Fruit fly (Drosophila melanogaster) whole organism, embryonic: ENCODE data around the gene CG5510.

Experiments
- Bteb2 ChIP-seq: fragments of 200-800 bp; sonication (Bioruptor generic); optimal IDR thresholded peaks from 2 replicates; lab custom pipeline; 2016; ENCODE audit warnings: missing biosample characterization, missing genetic modification characterization
- CG1233 ChIP-seq: fragments of 200-800 bp; sonication (Bioruptor generic); optimal IDR thresholded peaks from 4 replicates; lab custom pipeline; 2018; ENCODE audit warnings: missing biosample characterization, mild to moderate bottlenecking, missing genetic modification characterization
- CG12391 ChIP-seq: fragments of 200-800 bp; sonication (Bioruptor generic); optimal IDR thresholded peaks from 3 replicates; lab custom pipeline; 2018; ENCODE audit warnings: missing biosample characterization, mild to moderate bottlenecking, missing genetic modification characterization, moderate library complexity
- CG12942 ChIP-seq: fragments of 200-800 bp; sonication (Bioruptor generic); optimal IDR thresholded peaks from 3 replicates; lab custom pipeline; 2016; ENCODE audit warnings: missing biosample characterization, missing genetic modification characterization
- CG13624 ChIP-seq: fragments of 200-800 bp; sonication (Bioruptor generic); optimal IDR thresholded peaks from 2 replicates; lab custom pipeline; 2016; ENCODE audit warnings: missing biosample characterization, missing genetic modification characterization
- CG13894 ChIP-seq: fragments of 200-800 bp; sonication (Bioruptor generic); optimal IDR thresholded peaks from 3 replicates; lab custom pipeline; 2018; ENCODE audit warnings: missing biosample characterization, mild to moderate bottlenecking, missing genetic modification characterization, moderate library complexity
- CG14965 ChIP-seq: fragments of 200-800 bp; sonication (Bioruptor generic); optimal IDR thresholded peaks from 2 replicates; lab custom pipeline; 2016; ENCODE audit warnings: missing biosample characterization, missing genetic modification characterization, borderline replicate concordance
- CG1529 ChIP-seq: fragments of 200-800 bp; sonication (Bioruptor generic); optimal IDR thresholded peaks from 3 replicates; lab custom pipeline; 2018; ENCODE audit warnings: missing biosample characterization, missing genetic modification characterization
- CG18619 ChIP-seq: fragments of 200-800 bp; sonication (Bioruptor generic); optimal IDR thresholded peaks from 3 replicates; lab custom pipeline; 2017; ENCODE audit warnings: missing biosample characterization, mild to moderate bottlenecking, missing genetic modification characterization
- CG33213 ChIP-seq: fragments of 200-800 bp; sonication (Bioruptor generic); optimal IDR thresholded peaks from 3 replicates; lab custom pipeline; 2016; ENCODE audit warnings: missing biosample characterization, missing genetic modification characterization
- CG34224 ChIP-seq: fragments of 200-800 bp; sonication (Bioruptor generic); IDR thresholded peaks from 3 replicates; pipeline ENCODE4 v1.3.6; 2022; ENCODE audit warnings: missing biosample characterization, missing genetic modification characterization; ENCODE audit not compliant: partially characterized antibody
- CG34422 ChIP-seq: fragments of 200-800 bp; sonication (Bioruptor generic); IDR thresholded peaks from 3 replicates; pipeline ENCODE4 v1.3.6; 2022; ENCODE audit warnings: missing biosample characterization, missing genetic modification characterization
- CG3995 ChIP-seq: fragments of 200-800 bp; sonication (Bioruptor generic); optimal IDR thresholded peaks from 3 replicates; lab custom pipeline; 2016; ENCODE audit warnings: missing biosample characterization, missing genetic modification characterization
- CG4617 ChIP-seq: fragments of 200-800 bp; sonication (Bioruptor generic); optimal IDR thresholded peaks from 3 replicates; lab custom pipeline; 2016; ENCODE audit warnings: missing biosample characterization, missing genetic modification characterization, borderline replicate concordance
- CG4820 ChIP-seq: fragments of 200-800 bp; sonication (Bioruptor generic); optimal IDR thresholded peaks from 3 replicates; lab custom pipeline; 2016; ENCODE audit warnings: missing biosample characterization, missing genetic modification characterization
- CG7357 ChIP-seq: fragments of 200-800 bp; sonication (Bioruptor generic); IDR thresholded peaks from 3 replicates; pipeline ENCODE4 v1.3.6; 2022; ENCODE audit warnings: missing biosample characterization, missing genetic modification characterization
- CG8924 ChIP-seq: fragments of 200-800 bp; optimal IDR thresholded peaks from 3 replicates; lab custom pipeline; 2019; ENCODE audit warnings: missing biosample characterization, mild to moderate bottlenecking, missing genetic modification characterization, moderate library complexity
- CG9817 ChIP-seq: fragments of 200-800 bp; sonication (Bioruptor generic); optimal IDR thresholded peaks from 2 replicates; lab custom pipeline; 2018; ENCODE audit warnings: missing biosample characterization, mild to moderate bottlenecking, missing genetic modification characterization, moderate library complexity
- CHES-1-like ChIP-seq: fragments of 200-800 bp; sonication (Bioruptor generic); optimal IDR thresholded peaks from 2 replicates; lab custom pipeline; 2016; ENCODE audit warnings: missing biosample characterization, missing genetic modification characterization
- CTCF ChIP-seq: fragments of 200-800 bp; sonication (Bioruptor generic); optimal IDR thresholded peaks from 2 replicates; lab custom pipeline; 2017; ENCODE audit warnings: missing biosample characterization, mild to moderate bottlenecking, missing genetic modification characterization, moderate library complexity
- CrebB ChIP-seq: fragments of 200-800 bp; sonication (Bioruptor generic); optimal IDR thresholded peaks from 3 replicates; lab custom pipeline; 2018; ENCODE audit warnings: missing biosample characterization, mild to moderate bottlenecking, missing genetic modification characterization
- GATAe ChIP-seq: fragments of 200-800 bp; sonication (Bioruptor generic); conservative IDR thresholded peaks from 2 replicates; pipeline ENCODE4 v1.3.6; 2022; ENCODE audit warnings: missing biosample characterization, missing genetic modification characterization
- H15 ChIP-seq: fragments of 200-800 bp; sonication (Bioruptor generic); IDR thresholded peaks from 3 replicates; pipeline ENCODE4 v1.3.6; 2022; ENCODE audit warnings: missing biosample characterization, missing genetic modification characterization
- HLH54F ChIP-seq: fragments of 200-800 bp; sonication (Bioruptor generic); optimal IDR thresholded peaks from 3 replicates; lab custom pipeline; 2016; ENCODE audit warnings: missing biosample characterization, missing genetic modification characterization
- Hr78 ChIP-seq, 2 experiments: fragments of 200-800 bp in 1 of 2; fragments of >200 bp in 1 of 2; sonication (Bioruptor generic) in 1 of 2; optimal IDR thresholded peaks; 2 replicates each; lab custom pipeline; 2017 to 2019; ENCODE audit warnings: missing biosample characterization in 2 of 2, missing genetic modification characterization in 2 of 2, mild to moderate bottlenecking in 1 of 2, moderate library complexity in 1 of 2
- Mad ChIP-seq: fragments of 200-800 bp; sonication (Bioruptor generic); optimal IDR thresholded peaks from 2 replicates; lab custom pipeline; 2016; ENCODE audit warnings: missing biosample characterization, missing genetic modification characterization
- NC2β ChIP-seq: fragments of 200-800 bp; sonication (Bioruptor generic); optimal IDR thresholded peaks from 2 replicates; lab custom pipeline; 2016; ENCODE audit warnings: missing biosample characterization, missing genetic modification characterization
- Ravus ChIP-seq: fragments of 200-800 bp; sonication (Bioruptor generic); IDR thresholded peaks from 2 replicates; pipeline ENCODE4 v1.3.6; 2022; ENCODE audit warnings: missing biosample characterization, missing genetic modification characterization
- Rx ChIP-seq: fragments of 200-800 bp; sonication (Bioruptor generic); IDR thresholded peaks from 2 replicates; pipeline ENCODE4 v1.3.6; 2022; ENCODE audit warnings: missing biosample characterization, missing genetic modification characterization
- Sox100B ChIP-seq: fragments of 200-800 bp; sonication (Bioruptor generic); optimal IDR thresholded peaks from 3 replicates; lab custom pipeline; 2018; ENCODE audit warnings: missing biosample characterization, mild to moderate bottlenecking, missing genetic modification characterization
- Spps ChIP-seq: fragments of 200-800 bp; sonication (Bioruptor generic); optimal IDR thresholded peaks from 2 replicates; lab custom pipeline; 2018; ENCODE audit warnings: missing biosample characterization, mild to moderate bottlenecking, missing genetic modification characterization
- Sry-β ChIP-seq: fragments of 200-800 bp; sonication (Bioruptor generic); optimal IDR thresholded peaks from 2 replicates; lab custom pipeline; 2018; ENCODE audit warnings: missing biosample characterization, mild to moderate bottlenecking, missing genetic modification characterization, moderate library complexity
- Stat92E ChIP-seq, 3 experiments: fragments of >200 bp in 2 of 3; fragments of 200-800 bp in 1 of 3; sonication (Bioruptor generic) in 1 of 3; optimal IDR thresholded peaks; 2 replicates each; lab custom pipeline; 2017 to 2019; ENCODE audit warnings: missing biosample characterization in 3 of 3, missing genetic modification characterization in 3 of 3, mild to moderate bottlenecking in 1 of 3, moderate library complexity in 1 of 3
- ash1 ChIP-seq: fragments of 200-800 bp; sonication (Bioruptor generic); optimal IDR thresholded peaks from 2 replicates; lab custom pipeline; 2018; ENCODE audit warnings: missing biosample characterization, mild to moderate bottlenecking, missing genetic modification characterization
- bsh ChIP-seq, 2 experiments: fragments of 200-800 bp; sonication (Bioruptor generic); optimal IDR thresholded peaks; 2 replicates each; lab custom pipeline; 2017 to 2018; ENCODE audit warnings: mild to moderate bottlenecking in 2 of 2, missing biosample characterization in 2 of 2, missing genetic modification characterization in 2 of 2, moderate library complexity in 1 of 2
- esg ChIP-seq: fragments of 200-800 bp; sonication (Bioruptor generic); conservative IDR thresholded peaks from 2 replicates; pipeline ENCODE4 v1.3.6; 2022; ENCODE audit warnings: missing biosample characterization, missing genetic modification characterization
- ewg ChIP-seq: fragments of 200-800 bp; sonication (Bioruptor generic); optimal IDR thresholded peaks from 3 replicates; lab custom pipeline; 2017; ENCODE audit warnings: mild to moderate bottlenecking, missing biosample characterization, missing genetic modification reagents, missing genetic modification characterization
- ftz-f1 ChIP-seq: fragments of 200-800 bp; sonication (Bioruptor generic); optimal IDR thresholded peaks from 2 replicates; lab custom pipeline; 2016; ENCODE audit warnings: missing biosample characterization, missing genetic modification characterization
- gem ChIP-seq: fragments of 200-800 bp; sonication (Bioruptor generic); optimal IDR thresholded peaks from 2 replicates; lab custom pipeline; 2019; ENCODE audit warnings: missing biosample characterization, mild to moderate bottlenecking, missing genetic modification characterization, moderate library complexity
- ind ChIP-seq: fragments of 200-800 bp; sonication (Bioruptor generic); optimal IDR thresholded peaks from 3 replicates; lab custom pipeline; 2016; ENCODE audit warnings: missing biosample characterization, missing genetic modification characterization
- kay ChIP-seq: fragments of 200-800 bp; sonication (Bioruptor generic); optimal IDR thresholded peaks from 2 replicates; lab custom pipeline; 2016; ENCODE audit warnings: missing biosample characterization, missing genetic modification characterization
- nau ChIP-seq: fragments of 200-800 bp; sonication (Bioruptor generic); optimal IDR thresholded peaks from 3 replicates; lab custom pipeline; 2017; ENCODE audit warnings: missing biosample characterization, mild to moderate bottlenecking, missing genetic modification characterization, missing genetic modification reagents
- onecut ChIP-seq: fragments of 200-800 bp; sonication (Bioruptor generic); IDR thresholded peaks from 2 replicates; pipeline ENCODE4 v1.3.6; 2022; ENCODE audit warnings: missing biosample characterization, missing genetic modification characterization
- pum ChIP-seq: fragments of 200-800 bp; sonication (Bioruptor generic); optimal IDR thresholded peaks from 2 replicates; lab custom pipeline; 2016; ENCODE audit warnings: missing biosample characterization, missing genetic modification characterization
- rib ChIP-seq: fragments of 200-800 bp; sonication (Bioruptor generic); IDR thresholded peaks from 2 replicates; pipeline ENCODE4 v1.3.6; 2022; ENCODE audit warnings: missing biosample characterization, missing genetic modification characterization
- run ChIP-seq: fragments of 200-800 bp; sonication (Bioruptor generic); optimal IDR thresholded peaks from 3 replicates; lab custom pipeline; 2018; ENCODE audit warnings: missing biosample characterization, mild to moderate bottlenecking, missing genetic modification characterization
- sens ChIP-seq: fragments of 200-800 bp; sonication (Bioruptor generic); peaks from one replicate; lab custom pipeline; 2016; ENCODE audit warnings: missing biosample characterization, missing genetic modification characterization
- shn ChIP-seq: fragments of 200-800 bp; sonication (Bioruptor generic); optimal IDR thresholded peaks from 3 replicates; lab custom pipeline; 2016; ENCODE audit warnings: missing biosample characterization, missing genetic modification characterization
- sima ChIP-seq: fragments of 200-800 bp; sonication (Bioruptor generic); optimal IDR thresholded peaks from 2 replicates; lab custom pipeline; 2016; ENCODE audit warnings: missing biosample characterization, missing genetic modification characterization
- usp ChIP-seq: fragments of >200 bp; optimal IDR thresholded peaks from 2 replicates; lab custom pipeline; 2017; ENCODE audit warnings: missing biosample characterization, missing genetic modification characterization
- zen ChIP-seq: fragments of 200-800 bp; sonication (Bioruptor generic); optimal IDR thresholded peaks from 3 replicates; lab custom pipeline; 2018; ENCODE audit warnings: missing biosample characterization, mild to moderate bottlenecking, missing genetic modification characterization, moderate library complexity

CG5510 gene

DNA sequence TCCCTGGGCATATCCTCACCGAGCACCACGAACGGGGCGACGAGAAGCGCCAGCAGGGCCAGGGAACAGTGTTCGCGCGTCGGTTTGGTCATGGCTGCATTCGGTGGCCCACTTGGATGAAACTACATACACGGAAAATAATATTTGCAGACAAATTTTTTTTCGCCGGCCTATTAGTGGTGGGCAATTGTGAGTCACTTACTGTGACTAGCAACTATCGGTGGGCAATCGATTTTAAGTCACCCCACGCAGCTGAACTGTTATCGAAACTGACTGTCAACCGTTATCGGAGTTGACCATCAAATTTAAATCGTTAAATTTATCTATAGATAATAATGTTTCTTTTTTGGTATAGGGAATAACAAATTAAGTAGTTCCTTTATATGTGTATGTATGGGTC is at the start of gene CG5510 (continued):
- TF ChIP-seq CG4820 (GFP tag; lab: Kevin White, UChicago) (no peak), CG3995 (GFP tag; lab: Kevin White, UChicago) (peak; percentile 100), CG34422 (peak; percentile 93), Sox100B (no peak), kay (GFP tag; lab: Kevin White, UChicago) (peak; percentile 87), CG12942 (GFP tag; lab: Kevin White, UChicago) (peak; percentile 26), sima (no peak), Hr78 (GFP tag; optimal IDR thresholded peaks at IDR 0.05; lab: Kevin White, UChicago) (no peak), CG34224 (peak; percentile 99), Sry-β (GFP tag; lab: Kevin White, UChicago) (peak; percentile 29), CTCF (GFP tag; lab: Kevin White, UChicago) (no peak), esg (GFP tag; lab: Robert Waterston, UW) (no peak), CG4617 (peak; percentile 72), run (tag; lab: Kevin White, UChicago) (no peak), CG7357 (0 out of 3 replicates have a peak, but pooled peaks have one; percentile 32), CG18619 (no peak), rib (peak; percentile 33; the same call in 1 of the 2 replicates), CG1233 (GFP tag; lab: Kevin White, UChicago) (no peak), pum (GFP tag; lab: Kevin White, UChicago) (peak; percentile 52), H15 (no peak), ind (GFP tag; lab: Kevin White, UChicago) (peak; percentile 27), usp (no peak), gem (tag; lab: Kevin White, UChicago) (no peak), NC2β (GFP tag; lab: Kevin White, UChicago) (peak; percentile 32), CG33213 (peak; percentile 11), CG13624 (GFP tag; lab: Kevin White, UChicago) (peak; percentile 80), GATAe (GFP tag; lab: Robert Waterston, UW) (no peak), CHES-1-like (peak; percentile 70), Stat92E (GFP tag; optimal IDR thresholded peaks at IDR 0.05; lab: Kevin White, UChicago) (peak in 1 of 3 experiments; percentile 42), Ravus (GFP tag; lab: Robert Waterston, UW) (no peak), CG9817 (tag; lab: Kevin White, UChicago) (peak; percentile 56), CG12391 (peak; percentile 45), Mad (GFP tag; lab: Kevin White, UChicago) (peak; percentile 75), nau (GFP tag; lab: Kevin White, UChicago) (no peak), ftz-f1 (GFP tag; lab: Kevin White, UChicago) (peak; percentile 92), shn (GFP tag; lab: Kevin White, UChicago) (peak; percentile 67), CG13894 (tag; lab: Kevin White, UChicago) (peak; percentile 62), HLH54F (peak; percentile 58), zen (peak; percentile 66), bsh (GFP tag; optimal IDR thresholded peaks at IDR 0.05; lab: Kevin White, UChicago) (peak in 1 of 2 experiments; percentile 45), CrebB (tag; lab: Kevin White, UChicago) (peak; percentile 55), CG1529 (GFP tag; lab: Kevin White, UChicago) (no peak), onecut (peak; percentile 39; the same call in 1 of the 2 replicates), CG8924 (tag; lab: Kevin White, UChicago) (peak; percentile 2), ewg (GFP tag; lab: Kevin White, UChicago) (peak; percentile 27), Bteb2 (GFP tag; lab: Kevin White, UChicago) (peak; percentile 11), Rx (GFP tag; lab: Robert Waterston, UW) (0 out of 2 replicates have a peak, but pooled peaks have one; percentile 27), sens (peak; percentile 90), ash1 (GFP tag; lab: Kevin White, UChicago) (no peak), Spps (peak; percentile 5), CG14965 (GFP tag; lab: Kevin White, UChicago) (no peak)
